Fruit fly (Drosophila melanogaster) S2 (cell line): ENCODE measurements around the gene CG17349.
A peak's percentile ranks its signal among the peaks of the same experiment; 100 is the strongest.

Source experiments
- CG8478 ChIP-seq: fragments of >200 bp; optimal IDR thresholded peaks from 2 replicates; lab custom pipeline; 2018
- CTCF ChIP-seq, 2 experiments: fragments of >200 bp; optimal IDR thresholded peaks; 2 replicates each; lab custom pipeline; 2018

Gene CG17349

dm6 chr2L:19406419-19406818 lies 36.2 kb downstream of the CG17349 start:
- no peak for TF ChIP-seq CG8478
- no peak for TF ChIP-seq CTCF (optimal IDR thresholded peaks at IDR 0.05; lab: Kevin White, UChicago)

DNA sequence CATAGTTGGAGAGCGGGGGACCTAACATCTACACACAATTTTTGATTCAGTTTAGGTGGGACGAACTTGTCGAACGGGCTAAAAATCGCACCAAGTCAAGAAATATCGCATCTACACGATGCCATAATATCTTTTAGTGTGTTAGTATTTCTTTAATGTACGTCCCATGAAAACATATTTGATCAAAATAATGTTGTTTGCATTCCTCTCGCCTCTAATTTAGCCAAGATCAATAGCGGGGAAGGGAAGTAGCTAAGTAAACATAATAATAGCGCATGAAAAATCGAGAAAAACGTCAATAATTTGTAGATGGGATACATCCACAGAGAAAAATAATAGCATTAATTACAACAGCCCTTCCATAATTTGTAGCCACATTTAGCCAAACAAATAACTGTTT lies 41.7 kb downstream of the CG17349 start:
- TF ChIP-seq CG8478 (no peak), CTCF (optimal IDR thresholded peaks at IDR 0.05; lab: Kevin White, UChicago) (no peak)

dm6 chr2L:19413118-19413893 lies 43.1 kb downstream of the CG17349 start:
- no peak for TF ChIP-seq CG8478
- TF ChIP-seq CTCF (optimal IDR thresholded peaks at IDR 0.05; lab: Kevin White, UChicago): no peak

DNA sequence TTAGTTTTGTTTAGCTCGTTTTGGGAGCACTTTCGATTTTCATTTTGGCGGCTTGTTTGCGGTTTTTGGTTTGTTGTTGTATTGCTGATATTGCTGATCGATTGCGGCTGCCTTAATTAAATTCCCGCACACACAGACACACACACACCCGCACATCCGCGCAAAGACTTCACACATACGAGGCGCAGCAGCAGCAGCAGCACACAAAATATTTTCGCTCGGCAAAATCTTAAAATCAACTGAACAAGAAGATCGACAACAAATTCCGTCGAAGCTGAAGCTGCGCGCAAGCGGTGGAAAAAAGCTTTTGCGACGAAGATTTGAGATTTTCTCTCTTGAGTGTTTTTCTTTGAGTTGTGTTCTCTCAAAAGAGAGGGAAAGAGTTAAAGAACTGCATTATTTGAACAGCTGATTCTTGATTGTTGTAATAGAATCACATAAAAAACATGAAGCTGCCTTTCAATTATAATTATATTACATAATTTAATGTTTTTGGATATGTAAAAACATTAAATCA lies 44.0 kb downstream of the CG17349 start:
- TF ChIP-seq CG8478 (no peak), CTCF (optimal IDR thresholded peaks at IDR 0.05; lab: Kevin White, UChicago) (no peak)

dm6 chr2L:19415133-19415532 lies 44.9 kb downstream of the CG17349 start:
- peak; percentile 73 to 86 for TF ChIP-seq CTCF (optimal IDR thresholded peaks at IDR 0.05; lab: Kevin White, UChicago)
- TF ChIP-seq CG8478: no peak

dm6 chr2L:19415859-19416258 lies 45.6 kb downstream of the CG17349 start:
- TF ChIP-seq CG8478 (no peak), CTCF (optimal IDR thresholded peaks at IDR 0.05; lab: Kevin White, UChicago) (no peak)

DNA sequence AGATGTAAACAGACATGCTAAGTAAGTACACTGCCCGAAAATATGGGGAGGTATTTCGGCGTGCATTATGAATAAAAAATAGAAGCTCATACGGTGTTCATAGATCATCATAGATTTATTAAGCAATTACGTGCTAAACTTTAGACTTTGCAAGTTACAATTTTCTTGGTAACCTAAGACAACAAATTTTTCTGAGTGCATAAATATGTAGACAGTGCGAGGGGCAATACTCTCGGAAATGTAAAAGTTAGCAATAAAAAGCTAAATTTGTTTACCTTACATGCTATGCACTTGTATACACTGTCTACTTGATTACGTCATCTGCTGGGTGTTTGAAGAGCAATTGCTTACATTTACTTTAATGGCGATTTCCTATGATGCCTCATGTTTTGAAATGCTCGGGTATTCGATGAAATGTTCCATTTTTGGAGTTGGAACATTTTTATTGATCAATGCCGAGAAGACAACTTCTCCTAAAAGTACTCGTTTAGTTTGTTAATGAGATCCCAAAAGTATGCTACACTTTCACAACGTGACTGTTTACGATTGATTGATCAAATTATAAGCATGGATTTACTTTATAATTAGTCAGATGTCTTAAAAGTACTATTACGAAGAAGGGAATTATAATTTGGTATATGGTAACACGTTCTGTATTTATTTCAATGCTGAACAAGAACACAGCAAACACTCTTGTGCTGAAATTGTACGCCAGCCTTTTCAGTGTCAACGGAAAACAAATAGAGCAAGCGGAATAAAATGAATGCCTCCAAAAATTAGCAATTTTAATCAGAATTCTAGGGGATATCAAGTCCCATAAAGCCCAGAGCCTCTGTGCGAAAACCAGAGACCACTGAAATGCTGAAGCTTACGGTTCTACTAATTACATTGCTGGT lies 46.6 kb downstream of the CG17349 start, which contains the start of gene Lectin-galC1:
Gene Lectin-galC1 (plus strand): TSS at position 846 of the 896 bp plus-strand sequence.
- peak; percentile 23 to 30 for TF ChIP-seq CTCF (optimal IDR thresholded peaks at IDR 0.05; lab: Kevin White, UChicago)
- no peak for TF ChIP-seq CG8478

DNA sequence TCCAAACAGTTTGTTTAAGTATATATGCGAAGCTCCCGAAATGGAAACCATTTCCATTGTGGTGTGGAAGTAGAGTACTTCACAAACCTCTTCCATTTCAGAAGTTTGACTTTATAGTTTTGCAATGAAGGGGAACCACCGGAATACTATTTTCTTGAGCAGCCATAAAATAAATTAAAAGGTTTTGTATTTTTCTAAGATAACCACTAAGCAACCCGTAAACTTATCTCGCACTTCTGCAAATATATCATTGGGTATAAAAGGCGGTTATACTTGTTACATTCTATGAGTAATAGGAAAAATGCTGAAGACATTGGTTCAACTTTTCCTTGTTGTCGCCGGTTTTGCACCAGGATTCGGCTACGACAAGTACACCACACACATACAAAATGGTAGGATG lies 47.8 kb downstream of the CG17349 start, which contains the start of gene lectin-37Da:
Gene lectin-37Da (plus strand): TSS at position 301 of the 400 bp plus-strand sequence.
- no peak for TF ChIP-seq CTCF (optimal IDR thresholded peaks at IDR 0.05; lab: Kevin White, UChicago)
- TF ChIP-seq CG8478: no peak

dm6 chr2L:19418872-19419271 lies 48.6 kb downstream of the CG17349 start, which contains the start of gene lectin-37Db:
Gene lectin-37Db (plus strand): TSS chr2L:19419075.
- TF ChIP-seq CTCF (optimal IDR thresholded peaks at IDR 0.05; lab: Kevin White, UChicago): no peak
- TF ChIP-seq CG8478: no peak

dm6 chr2L:19421573-19421972 lies 51.3 kb downstream of the CG17349 start:
- TF ChIP-seq CTCF (optimal IDR thresholded peaks at IDR 0.05; lab: Kevin White, UChicago): no peak
- TF ChIP-seq CG8478: no peak
